Worm (Caenorhabditis elegans) whole organism, L2 larva: ENCODE measurements around the gene F46C5.6.

Experiments
- C34F6.9 ChIP-seq: fragments of 150-350 bp; optimal IDR thresholded peaks from 2 replicates; lab custom pipeline; 2014; ENCODE audit warnings: missing biosample characterization, missing genetic modification characterization
- ama-1 ChIP-seq: fragments of 150-350 bp; optimal IDR thresholded peaks from 2 replicates; lab custom pipeline; 2018; ENCODE audit warnings: inconsistent platforms
- lin-11 ChIP-seq: fragments of 150-350 bp; sonication (generic microtip); optimal IDR thresholded peaks from 2 replicates; lab custom pipeline; 2014; ENCODE audit warnings: missing biosample characterization, missing genetic modification characterization, inconsistent platforms, mixed read lengths
- lin-13 ChIP-seq: fragments of 150-350 bp; optimal IDR thresholded peaks from 2 replicates; lab custom pipeline; 2014; ENCODE audit warnings: missing biosample characterization, missing genetic modification reagents, missing genetic modification characterization
- mbf-1 ChIP-seq: sonication (generic microtip); optimal IDR thresholded peaks from 2 replicates; lab custom pipeline; 2017; ENCODE audit warnings: missing biosample characterization, missing genetic modification characterization
- nhr-11 ChIP-seq: fragments of 150-350 bp; optimal IDR thresholded peaks from 2 replicates; lab custom pipeline; 2014; ENCODE audit warnings: missing biosample characterization, missing genetic modification characterization
- nhr-12 ChIP-seq: fragments of 150-350 bp; optimal IDR thresholded peaks from 2 replicates; lab custom pipeline; 2014; ENCODE audit warnings: missing biosample characterization, missing genetic modification characterization
- nhr-77 ChIP-seq: fragments of 150-350 bp; optimal IDR thresholded peaks from 2 replicates; lab custom pipeline; 2014; ENCODE audit warnings: missing biosample characterization, missing genetic modification characterization
- peb-1 ChIP-seq: fragments of 150-350 bp; optimal IDR thresholded peaks from 2 replicates; lab custom pipeline; 2014; ENCODE audit warnings: missing biosample characterization, missing genetic modification characterization
- snpc-4 ChIP-seq: fragments of 150-350 bp; optimal IDR thresholded peaks from 2 replicates; lab custom pipeline; 2014; ENCODE audit warnings: missing biosample characterization, missing genetic modification characterization
- unc-39 ChIP-seq: fragments of 150-350 bp; optimal IDR thresholded peaks from 2 replicates; lab custom pipeline; 2014; ENCODE audit warnings: missing biosample characterization, missing genetic modification characterization
- unc-62 ChIP-seq: fragments of 150-350 bp; optimal IDR thresholded peaks from 2 replicates; lab custom pipeline; 2014; ENCODE audit warnings: missing biosample characterization, missing genetic modification reagents, missing genetic modification characterization
- zag-1 ChIP-seq: fragments of 150-350 bp; optimal IDR thresholded peaks from 2 replicates; lab custom pipeline; 2014; ENCODE audit warnings: missing biosample characterization, missing genetic modification characterization

ce11 chrII:8796391-8796790 lies 47.9 kb downstream of the F46C5.6 start:
- TF ChIP-seq peb-1 (no peak), mbf-1 (tag; lab: Kevin White, UChicago) (no peak), lin-11 (tag; lab: Kevin White, UChicago) (peak; percentile 44), snpc-4 (tag; lab: Kevin White, UChicago) (peak; percentile 6), nhr-77 (no peak), unc-39 (no peak), nhr-12 (tag; lab: Kevin White, UChicago) (no peak), zag-1 (tag; lab: Kevin White, UChicago) (peak; percentile 79), lin-13 (GFP tag; lab: Kevin White, UChicago) (no peak), nhr-11 (no peak), C34F6.9 (tag; lab: Kevin White, UChicago) (peak; percentile 88), ama-1 (lab: Kevin White, UChicago) (no peak), unc-62 (peak; percentile 8)
